Fruit fly (Drosophila melanogaster): Measurements from ENCODE around the gene CG3598.

dm6 chrX:2964678-2965231 is 27.9 kb downstream of the CG3598 start:
- TF ChIP-seq Eip93F (GFP tag; optimal IDR thresholded peaks at IDR 0.05) (no peak), net (GFP tag; optimal IDR thresholded peaks at IDR 0.05) (no peak), vri (GFP tag; optimal IDR thresholded peaks at IDR 0.05) (no peak), Smox (GFP tag; optimal IDR thresholded peaks at IDR 0.05) (no peak), CG15336 (GFP tag; IDR thresholded peaks at IDR 0.05) (no peak), CG10631 (GFP tag; optimal IDR thresholded peaks at IDR 0.05) (no peak), CG11294 (GFP tag; IDR thresholded peaks at IDR 0.05) (no peak), CG1621 (tag; optimal IDR thresholded peaks at IDR 0.05) (no peak)
